Worm (Caenorhabditis elegans) whole organism, late embryonic: ENCODE measurements around the gene T05H4.4.

Experiments
- C38D4.7 ChIP-seq: fragments of 200-800 bp; sonication (Bioruptor generic); optimal IDR thresholded peaks from 2 replicates; lab custom pipeline; 2018; ENCODE audit warnings: mild to moderate bottlenecking, missing genetic modification characterization, moderate library complexity, missing compliant biosample characterization
- F13H6.1 ChIP-seq: sonication (generic microtip); optimal IDR thresholded peaks from 2 replicates; lab custom pipeline; 2016; ENCODE audit warnings: missing genetic modification characterization, missing compliant biosample characterization
- ceh-30 ChIP-seq: fragments of 150-350 bp; optimal IDR thresholded peaks from 2 replicates; lab custom pipeline; 2014; ENCODE audit warnings: missing biosample characterization, missing genetic modification characterization
- ceh-48 ChIP-seq: sonication (generic microtip); optimal IDR thresholded peaks from 2 replicates; lab custom pipeline; 2016; ENCODE audit warnings: missing genetic modification characterization, inconsistent platforms, missing compliant biosample characterization
- hlh-15 ChIP-seq: sonication (generic microtip); optimal IDR thresholded peaks from 2 replicates; lab custom pipeline; 2016; ENCODE audit warnings: missing genetic modification characterization, missing compliant biosample characterization
- hlh-6 ChIP-seq: sonication (generic microtip); optimal IDR thresholded peaks from 2 replicates; lab custom pipeline; 2016; ENCODE audit warnings: missing genotype, missing genetic modification characterization, missing compliant biosample characterization
- madf-2 ChIP-seq: sonication (generic microtip); optimal IDR thresholded peaks from 2 replicates; lab custom pipeline; 2017; ENCODE audit warnings: missing genetic modification characterization, missing compliant biosample characterization
- nfya-1 ChIP-seq: sonication (generic microtip); optimal IDR thresholded peaks from 2 replicates; lab custom pipeline; 2017; ENCODE audit warnings: missing genetic modification characterization, mild to moderate bottlenecking, missing compliant biosample characterization, antibody characterized with exemption, moderate library complexity
- nhr-11 ChIP-seq: fragments of 150-350 bp; optimal IDR thresholded peaks from 2 replicates; lab custom pipeline; 2014; ENCODE audit warnings: missing biosample characterization, missing genetic modification characterization
- pha-4 ChIP-seq: fragments of 150-350 bp; optimal IDR thresholded peaks from 2 replicates; lab custom pipeline; 2018; ENCODE audit warnings: missing biosample characterization, missing genetic modification reagents, missing genetic modification characterization
- pros-1 ChIP-seq: fragments of 150-350 bp; optimal IDR thresholded peaks from 2 replicates; lab custom pipeline; 2014; ENCODE audit warnings: missing biosample characterization, missing genetic modification reagents, missing genetic modification characterization
- tbx-2 ChIP-seq: sonication (generic microtip); optimal IDR thresholded peaks from 2 replicates; lab custom pipeline; 2016; ENCODE audit warnings: missing genetic modification characterization, missing compliant biosample characterization
- zip-5 ChIP-seq: sonication (generic microtip); optimal IDR thresholded peaks from 2 replicates; lab custom pipeline; 2016; ENCODE audit warnings: missing genetic modification characterization, missing compliant biosample characterization

DNA sequence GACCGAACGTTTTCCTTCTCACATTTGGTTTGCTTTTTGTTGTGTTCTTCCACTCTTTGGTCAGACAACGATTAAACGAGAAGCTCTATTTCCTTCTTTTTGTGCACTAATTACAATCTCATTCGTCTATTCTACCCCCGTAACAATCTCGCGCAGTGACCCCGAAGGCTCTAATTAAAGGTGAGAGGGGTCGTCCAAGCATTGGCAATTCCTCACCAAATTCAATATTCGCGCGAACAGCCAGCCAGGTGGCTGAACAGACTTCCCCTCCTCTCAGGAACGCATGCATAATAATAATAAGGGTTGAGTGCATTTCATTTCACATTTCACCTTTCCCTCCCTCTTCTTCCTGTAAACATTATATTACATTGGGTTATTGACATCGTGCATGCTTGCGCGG is 46.4 kb downstream of the T05H4.4 start:
- TF ChIP-seq pha-4 (tag; lab: Kevin White, UChicago) (no peak), zip-5 (tag; lab: Kevin White, UChicago) (no peak), nfya-1 (no peak), C38D4.7 (GFP tag; lab: Kevin White, UChicago) (no peak), F13H6.1 (no peak), nhr-11 (tag; lab: Kevin White, UChicago) (no peak), tbx-2 (tag; lab: Kevin White, UChicago) (peak; percentile 45), pros-1 (tag; lab: Kevin White, UChicago) (no peak), hlh-15 (tag; lab: Kevin White, UChicago) (no peak), madf-2 (tag; lab: Kevin White, UChicago) (no peak), hlh-6 (tag; lab: Kevin White, UChicago) (no peak), ceh-48 (tag; lab: Kevin White, UChicago) (no peak), ceh-30 (tag; lab: Kevin White, UChicago) (no peak)
